Worm (Caenorhabditis elegans): ENCODE measurements around the gene R03D7.2.

R03D7.2 gene

DNA sequence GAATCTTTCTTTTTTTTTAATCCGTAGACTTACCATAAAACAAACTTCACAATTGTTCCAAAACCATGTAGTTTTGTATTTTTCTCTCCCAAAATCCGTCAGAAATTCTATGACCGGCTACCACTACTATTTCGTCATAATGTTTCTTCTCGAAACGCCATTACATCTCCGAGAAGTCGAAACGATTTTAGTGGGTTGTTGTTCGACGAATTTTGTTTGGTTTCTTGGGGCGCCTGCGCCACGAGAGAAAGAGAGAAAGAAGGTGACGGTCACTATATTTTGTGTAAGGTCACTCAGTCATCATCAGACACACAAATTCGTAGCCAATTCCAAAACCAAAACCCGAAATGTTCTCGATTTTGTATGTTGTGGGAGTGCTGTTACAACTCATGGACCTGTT, 47.9 kb downstream of the R03D7.2 start:
- TF ChIP-seq ZK337.2 (GFP tag; IDR thresholded peaks at IDR 0.05) = no peak
- TF ChIP-seq hlh-30 (tag; optimal IDR thresholded peaks at IDR 0.05; ENCODE audit: insufficient read depth) = peak; percentile 56
- no peak for TF ChIP-seq ceh-20 (GFP tag; IDR thresholded peaks at IDR 0.05)
- TF ChIP-seq lin-39 (tag; optimal IDR thresholded peaks at IDR 0.05) = no peak
- TF ChIP-seq set-16 (GFP tag; IDR thresholded peaks at IDR 0.05) = no peak
- no peak for TF ChIP-seq aly-2 (tag; optimal IDR thresholded peaks at IDR 0.05)
- no peak for TF ChIP-seq ceh-62 (tag; optimal IDR thresholded peaks at IDR 0.05)
- TF ChIP-seq lim-7 (GFP tag; IDR thresholded peaks at IDR 0.05) = no peak
- TF ChIP-seq unc-130 (GFP tag; optimal IDR thresholded peaks at IDR 0.05) = no peak
- no peak for TF ChIP-seq nhr-6 (tag; optimal IDR thresholded peaks at IDR 0.05)
- no peak for TF ChIP-seq skn-1 (tag; optimal IDR thresholded peaks at IDR 0.05)
- no peak for TF ChIP-seq nhr-48 (tag; optimal IDR thresholded peaks at IDR 0.05)
- TF ChIP-seq nhr-28 (tag; optimal IDR thresholded peaks at IDR 0.05) = peak; percentile 93
- TF ChIP-seq mep-1 (tag; optimal IDR thresholded peaks at IDR 0.05) = peak; percentile 7
- no peak for TF ChIP-seq mxl-3 (GFP tag; optimal IDR thresholded peaks at IDR 0.05)
- TF ChIP-seq egl-27 (tag; optimal IDR thresholded peaks at IDR 0.05) = no peak
- TF ChIP-seq php-3 (GFP tag; IDR thresholded peaks at IDR 0.05) = no peak
- no peak for TF ChIP-seq ces-1 (GFP tag; optimal IDR thresholded peaks at IDR 0.05)
- no peak for TF ChIP-seq cey-2 (tag; optimal IDR thresholded peaks at IDR 0.05; ENCODE audit: borderline replicate concordance, insufficient read depth)
- no peak for TF ChIP-seq daf-19 (GFP tag; conservative IDR thresholded peaks at IDR 0.05)
- TF ChIP-seq snpc-4 (tag; optimal IDR thresholded peaks at IDR 0.05) = no peak
- TF ChIP-seq dve-1 (tag; optimal IDR thresholded peaks at IDR 0.05; ENCODE audit: insufficient read depth) = no peak
- no peak for TF ChIP-seq ama-1 (optimal IDR thresholded peaks at IDR 0.05)
- TF ChIP-seq R02D3.7 (tag; optimal IDR thresholded peaks at IDR 0.05) = no peak
- no peak for TF ChIP-seq rbr-2 (tag; optimal IDR thresholded peaks at IDR 0.05)
- no peak for TF ChIP-seq D1046.2 (GFP tag; IDR thresholded peaks at IDR 0.05)
- TF ChIP-seq mes-2 (tag; optimal IDR thresholded peaks at IDR 0.05; ENCODE audit: poor library complexity, severe bottlenecking) = no peak
- TF ChIP-seq unc-62 (GFP tag; optimal IDR thresholded peaks at IDR 0.05 in 1 of 2) = peak in 1 of 2 experiments; percentile 87
- no peak for TF ChIP-seq unc-62 (tag; optimal IDR thresholded peaks at IDR 0.05)
- TF ChIP-seq pha-4 (GFP tag; IDR thresholded peaks at IDR 0.05) = no peak
- TF ChIP-seq pha-4 (tag; optimal IDR thresholded peaks at IDR 0.05) = no peak
- peak in 1 of 2 experiments; percentile 38 for TF ChIP-seq mdl-1 (tag; optimal IDR thresholded peaks at IDR 0.05)
- TF ChIP-seq aha-1 (tag) = peak; percentile 19
- no peak for TF ChIP-seq F10B5.3 (tag; optimal IDR thresholded peaks at IDR 0.05)
- no peak for TF ChIP-seq arid-1 (GFP tag; conservative IDR thresholded peaks at IDR 0.05)
- no peak for TF ChIP-seq nhr-237 (tag; optimal IDR thresholded peaks at IDR 0.05)
- TF ChIP-seq nhr-25 (tag; optimal IDR thresholded peaks at IDR 0.05; ENCODE audit: borderline replicate concordance, insufficient read depth) = peak; percentile 29
- no peak for TF ChIP-seq mxl-2 (GFP tag; conservative IDR thresholded peaks at IDR 0.05)
- no peak for TF ChIP-seq nhr-10 (tag; optimal IDR thresholded peaks at IDR 0.05)
- no peak for TF ChIP-seq ceh-82 (tag; optimal IDR thresholded peaks at IDR 0.05)
- no peak for TF ChIP-seq zip-2 (tag; optimal IDR thresholded peaks at IDR 0.05)
- no peak for TF ChIP-seq dmd-6 (GFP tag; IDR thresholded peaks at IDR 0.05)
- TF ChIP-seq nhr-76 (tag; optimal IDR thresholded peaks at IDR 0.05) = no peak

DNA sequence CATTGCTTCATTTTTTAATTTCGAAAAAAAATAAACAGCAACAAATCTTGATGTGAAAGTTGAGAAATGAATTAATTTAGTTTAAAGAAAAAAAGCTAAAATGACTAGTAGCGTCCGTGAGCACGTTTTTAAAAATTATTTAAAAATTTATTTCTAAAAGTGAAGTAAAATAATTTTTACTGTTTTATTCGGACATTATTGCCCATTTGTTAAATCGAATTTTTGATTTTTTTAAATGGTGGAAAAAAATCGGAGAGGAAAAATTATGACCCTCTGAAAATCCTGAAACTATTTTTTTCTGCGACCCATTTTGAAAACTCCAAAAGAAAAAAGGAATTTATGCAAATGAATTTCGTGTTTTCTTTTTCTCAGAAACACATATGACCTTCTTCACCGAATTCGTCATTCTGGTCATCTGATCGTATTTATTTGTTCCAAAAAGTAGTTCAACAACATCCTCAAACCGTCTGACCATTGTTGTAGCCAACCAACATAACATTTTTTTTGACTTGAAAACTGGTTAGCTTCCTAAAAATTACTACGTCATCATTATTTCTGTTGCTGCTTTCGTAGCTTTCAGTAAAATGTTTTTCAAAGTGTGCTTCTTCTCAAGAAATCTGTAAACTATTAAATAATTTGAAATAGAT, 49.0 kb downstream of the R03D7.2 start, which contains the start of gene F44F4.3:
Gene F44F4.3 (minus strand): TSS at position 51 of the 647 bp plus-strand sequence.
- no peak for TF ChIP-seq nhr-42 (GFP tag; IDR thresholded peaks at IDR 0.05)
- peak; percentile 14 for TF ChIP-seq hlh-30 (tag; optimal IDR thresholded peaks at IDR 0.05; ENCODE audit: insufficient read depth)
- TF ChIP-seq aha-1 (tag) = peak; percentile 52
- TF ChIP-seq nhr-28 (tag; optimal IDR thresholded peaks at IDR 0.05) = peak; percentile 3
- no peak for TF ChIP-seq snpc-1.2 (GFP tag; IDR thresholded peaks at IDR 0.05)
